Worm (Caenorhabditis elegans): Measurements from ENCODE around the gene F47B8.1.

Gene F47B8.1

ce11 chrV:14294396-14294795 is 19.7 kb downstream of the F47B8.1 start, which contains the start of gene F14D7.9:
F14D7.9 (plus strand) TSS chrV:14294696.
- TF ChIP-seq zip-4 (GFP tag; optimal IDR thresholded peaks at IDR 0.05) (no peak), lin-15B (tag; optimal IDR thresholded peaks at IDR 0.05) (no peak), blmp-1 (tag; optimal IDR thresholded peaks at IDR 0.05) (no peak), ama-1 (optimal IDR thresholded peaks at IDR 0.05) (no peak), nhr-76 (tag; optimal IDR thresholded peaks at IDR 0.05) (no peak), nhr-12 (tag; optimal IDR thresholded peaks at IDR 0.05) (no peak), elt-3 (tag; optimal IDR thresholded peaks at IDR 0.05) (no peak), isw-1 (GFP tag; IDR thresholded peaks at IDR 0.05) (no peak), lsy-2 (tag; optimal IDR thresholded peaks at IDR 0.05) (no peak), nhr-237 (tag; optimal IDR thresholded peaks at IDR 0.05) (no peak), mef-2 (tag; optimal IDR thresholded peaks at IDR 0.05) (no peak), ces-1 (GFP tag; optimal IDR thresholded peaks at IDR 0.05) (no peak), tlp-1 (tag; optimal IDR thresholded peaks at IDR 0.05) (no peak), egl-13 (tag; optimal IDR thresholded peaks at IDR 0.05) (no peak), grh-1 (GFP tag; IDR thresholded peaks at IDR 0.05) (no peak), ets-5 (GFP tag; IDR thresholded peaks at IDR 0.05) (no peak), nhr-11 (tag; optimal IDR thresholded peaks at IDR 0.05) (no peak), lin-14 (GFP tag; optimal IDR thresholded peaks at IDR 0.05) (no peak), C04F5.9 (tag; optimal IDR thresholded peaks at IDR 0.05) (no peak)

ce11 chrV:14293667-14294194 is 20.4 kb downstream of the F47B8.1 start, which contains the start of gene F14D7.2:
F14D7.2 (minus strand) TSS chrV:14293717.
- TF ChIP-seq nhr-84 (tag; optimal IDR thresholded peaks at IDR 0.05) (no peak), pax-3 (tag; optimal IDR thresholded peaks at IDR 0.05) (no peak), lir-3 (tag; optimal IDR thresholded peaks at IDR 0.05; ENCODE audit: poor library complexity) (no peak), swsn-7 (tag; optimal IDR thresholded peaks at IDR 0.05) (no peak), lin-13 (GFP tag; optimal IDR thresholded peaks at IDR 0.05) (no peak)

DNA sequence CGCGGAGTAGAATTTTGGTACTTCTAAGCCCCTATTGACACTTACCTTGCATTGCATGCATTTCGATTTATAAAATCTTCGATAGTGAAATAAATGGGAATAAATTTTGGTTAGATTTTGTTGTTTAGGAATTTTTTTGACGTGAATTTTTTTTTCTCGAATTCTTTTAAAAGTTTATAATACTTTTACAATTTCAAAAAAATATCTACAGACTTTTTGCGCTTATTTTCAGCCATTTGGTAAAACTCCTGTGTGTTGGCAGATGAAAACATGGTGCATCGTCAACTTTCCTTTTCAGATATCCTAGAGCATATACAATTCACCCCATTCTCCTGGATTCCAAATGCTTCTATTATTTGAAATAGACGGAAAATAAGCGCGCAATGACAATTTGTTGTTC is 23.5 kb downstream of the F47B8.1 start, which contains the start of gene F14D7.18:
TSS of gene F14D7.18 (minus strand) at position 101 of the 400 bp plus-strand sequence.
- TF ChIP-seq efl-3 (GFP tag; optimal IDR thresholded peaks at IDR 0.05) (no peak), nhr-47 (tag; optimal IDR thresholded peaks at IDR 0.05) (no peak), unc-98 (GFP tag; IDR thresholded peaks at IDR 0.05) (no peak), hpl-2 (GFP tag; optimal IDR thresholded peaks at IDR 0.05) (no peak), ceh-82 (tag; optimal IDR thresholded peaks at IDR 0.05) (no peak), hlh-4 (tag; optimal IDR thresholded peaks at IDR 0.05) (no peak), nhr-28 (tag; optimal IDR thresholded peaks at IDR 0.05) (no peak), ceh-88 (GFP tag; IDR thresholded peaks at IDR 0.05) (no peak), fos-1 (tag; optimal IDR thresholded peaks at IDR 0.05) (no peak), lin-14 (GFP tag; optimal IDR thresholded peaks at IDR 0.05) (no peak), sptf-1 (tag; optimal IDR thresholded peaks at IDR 0.05) (no peak)

DNA sequence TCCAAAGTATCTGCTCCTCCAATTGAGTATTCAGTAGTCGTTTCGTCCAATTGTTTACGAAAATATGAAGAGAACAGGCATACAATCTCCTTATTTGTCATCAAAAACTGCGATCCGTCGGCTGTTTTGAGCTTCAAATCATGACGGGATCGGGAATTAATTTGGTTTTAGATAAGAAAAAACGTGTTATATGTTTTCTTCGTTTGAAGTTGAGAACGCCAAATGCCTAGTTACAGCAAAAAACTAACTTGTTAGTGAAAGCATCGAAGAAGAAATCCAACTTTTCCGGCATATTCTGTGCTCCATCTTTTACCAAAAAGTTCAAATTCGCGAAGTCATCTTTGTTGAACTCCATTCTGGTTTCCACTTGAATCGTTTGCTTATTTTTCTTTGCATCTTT is 24.8 kb downstream of the F47B8.1 start, which contains the start of gene F14D7.1:
TSS of gene F14D7.1 (minus strand) at position 101 of the 400 bp plus-strand sequence.
- TF ChIP-seq mab-9 (GFP tag; IDR thresholded peaks at IDR 0.05), result no peak
- no peak for TF ChIP-seq nhr-90 (tag; optimal IDR thresholded peaks at IDR 0.05; ENCODE audit: poor library complexity)
- no peak for TF ChIP-seq Y116A8C.19 (tag; optimal IDR thresholded peaks at IDR 0.05; ENCODE audit: borderline replicate concordance)
- TF ChIP-seq aly-2 (tag; optimal IDR thresholded peaks at IDR 0.05), result no peak
- TF ChIP-seq nhr-85 (tag), result no peak
- no peak for TF ChIP-seq blmp-1 (tag; optimal IDR thresholded peaks at IDR 0.05)
- TF ChIP-seq skn-1 (tag; optimal IDR thresholded peaks at IDR 0.05), result no peak
- no peak for TF ChIP-seq ceh-82 (tag; optimal IDR thresholded peaks at IDR 0.05)
- TF ChIP-seq sox-4 (tag; optimal IDR thresholded peaks at IDR 0.05), result no peak
- no peak for TF ChIP-seq zip-4 (GFP tag; optimal IDR thresholded peaks at IDR 0.05)
- TF ChIP-seq nhr-19 (GFP tag; conservative IDR thresholded peaks at IDR 0.05), result no peak
- TF ChIP-seq mdl-1 (tag; optimal IDR thresholded peaks at IDR 0.05), result no peak
- no peak for TF ChIP-seq ceh-8 (GFP tag; optimal IDR thresholded peaks at IDR 0.05)
- TF ChIP-seq lsy-2 (tag; optimal IDR thresholded peaks at IDR 0.05), result no peak
- no peak for TF ChIP-seq nhr-84 (tag; optimal IDR thresholded peaks at IDR 0.05)
- no peak for TF ChIP-seq zag-1 (tag; optimal IDR thresholded peaks at IDR 0.05)
- TF ChIP-seq hlh-17 (GFP tag; optimal IDR thresholded peaks at IDR 0.05; ENCODE audit: borderline replicate concordance), result no peak
